Worm (Caenorhabditis elegans) whole organism, L1 larva: ENCODE results near the gene W02B3.7.

Experiments
- C34B4.2 ChIP-seq: sonication (generic microtip); optimal IDR thresholded peaks from 2 replicates; lab custom pipeline; 2017; ENCODE audit warnings: mild to moderate bottlenecking, missing genetic modification characterization, missing compliant biosample characterization
- F16B12.6 ChIP-seq: fragments of 150-350 bp; optimal IDR thresholded peaks from 2 replicates; lab custom pipeline; 2014; ENCODE audit warnings: missing biosample characterization, missing genetic modification characterization
- Y116A8C.19 ChIP-seq: sonication (generic microtip); optimal IDR thresholded peaks from 2 replicates; lab custom pipeline; 2016; ENCODE audit warnings: missing compliant biosample characterization, missing genetic modification characterization, borderline replicate concordance
- aha-1 ChIP-seq: fragments of 150-350 bp; optimal IDR thresholded peaks from 2 replicates; lab custom pipeline; 2014; ENCODE audit warnings: missing biosample characterization, missing genetic modification characterization
- alr-1 ChIP-seq: fragments of 200-800 bp; sonication (Bioruptor generic); optimal IDR thresholded peaks from 2 replicates; lab custom pipeline; 2018; ENCODE audit warnings: borderline replicate concordance, mild to moderate bottlenecking, missing genetic modification characterization, missing compliant biosample characterization
- aly-2 ChIP-seq: fragments of 150-350 bp; optimal IDR thresholded peaks from 2 replicates; lab custom pipeline; 2014; ENCODE audit warnings: missing biosample characterization, missing genetic modification characterization
- ama-1 ChIP-seq: fragments of 150-350 bp; optimal IDR thresholded peaks from 2 replicates; lab custom pipeline; 2014
- blmp-1 ChIP-seq: fragments of 150-350 bp; optimal IDR thresholded peaks from 2 replicates; lab custom pipeline; 2014; ENCODE audit warnings: missing biosample characterization, missing genetic modification characterization
- ceh-63 ChIP-seq: fragments of 200-800 bp; sonication (Bioruptor generic); optimal IDR thresholded peaks from 2 replicates; lab custom pipeline; 2018; ENCODE audit warnings: mild to moderate bottlenecking, missing genetic modification characterization, missing compliant biosample characterization
- ceh-8 ChIP-seq: fragments of 200-800 bp; sonication (Bioruptor generic); optimal IDR thresholded peaks from 2 replicates; lab custom pipeline; 2018; ENCODE audit warnings: mild to moderate bottlenecking, missing genetic modification characterization, moderate library complexity, missing compliant biosample characterization
- ceh-88 ChIP-seq: fragments of 200-800 bp; sonication (Bioruptor generic); IDR thresholded peaks from 2 replicates; pipeline ENCODE4 v1.3.6; 2022; ENCODE audit warnings: missing genetic modification characterization, missing compliant biosample characterization
- ceh-90 ChIP-seq: sonication (generic microtip); optimal IDR thresholded peaks from 2 replicates; lab custom pipeline; 2016; ENCODE audit warnings: missing genetic modification characterization, missing compliant biosample characterization
- dpl-1 ChIP-seq, 3 experiments: fragments of 150-350 bp in 2 of 3; sonication (generic microtip) in 1 of 3; optimal IDR thresholded peaks; 2 replicates each; lab custom pipeline; 2014 to 2017; ENCODE audit warnings: missing biosample characterization in 3 of 3, missing genetic modification characterization in 3 of 3, missing genetic modification reagents in 3 of 3
- dsc-1 ChIP-seq: sonication (generic microtip); optimal IDR thresholded peaks from 2 replicates; lab custom pipeline; 2016; ENCODE audit warnings: mild to moderate bottlenecking, missing genetic modification characterization, missing compliant biosample characterization
- efl-1 ChIP-seq, 4 experiments: fragments of 150-350 bp; optimal IDR thresholded peaks in 3 of 4; peaks in 1 of 4; 1 replicate in 1 of 4; 2 replicates in 3 of 4; lab custom pipeline; 2014; ENCODE audit warnings: missing biosample characterization in 2 of 4, missing genetic modification characterization in 2 of 4, missing genetic modification reagents in 2 of 4
- fkh-8 ChIP-seq: sonication (generic microtip); optimal IDR thresholded peaks from 2 replicates; lab custom pipeline; 2016; ENCODE audit warnings: mild to moderate bottlenecking, missing genetic modification characterization, missing compliant biosample characterization
- hlh-17 ChIP-seq: fragments of 200-800 bp; sonication (Bioruptor generic); optimal IDR thresholded peaks from 2 replicates; lab custom pipeline; 2018; ENCODE audit warnings: missing genetic modification characterization, mild to moderate bottlenecking, missing compliant biosample characterization, moderate library complexity, borderline replicate concordance
- irx-1 ChIP-seq: sonication (generic microtip); optimal IDR thresholded peaks from 2 replicates; lab custom pipeline; 2016; ENCODE audit warnings: missing genetic modification characterization, missing compliant biosample characterization
- isw-1 ChIP-seq: fragments of 200-800 bp; sonication (Bioruptor generic); IDR thresholded peaks from 2 replicates; pipeline ENCODE4 v1.3.6; 2022; ENCODE audit warnings: missing genetic modification characterization, missing compliant biosample characterization
- lin-15B ChIP-seq: fragments of 150-350 bp; sonication (generic microtip); optimal IDR thresholded peaks from 3 replicates; lab custom pipeline; 2014; ENCODE audit warnings: missing biosample characterization, missing genetic modification characterization
- lin-39 ChIP-seq: fragments of 150-350 bp; optimal IDR thresholded peaks from 2 replicates; lab custom pipeline; 2014; ENCODE audit warnings: missing biosample characterization, missing genetic modification reagents, missing genetic modification characterization
- lsy-2 ChIP-seq, 2 experiments: fragments of 150-350 bp; optimal IDR thresholded peaks; 2 replicates each; lab custom pipeline; 2014; ENCODE audit warnings: missing biosample characterization in 2 of 2, missing genetic modification characterization in 2 of 2
- mab-9 ChIP-seq: fragments of 200-800 bp; sonication (Bioruptor generic); IDR thresholded peaks from 2 replicates; pipeline ENCODE4 v1.3.6; 2022; ENCODE audit warnings: missing genetic modification reagents, missing genetic modification characterization, missing compliant biosample characterization
- mdl-1 ChIP-seq, 2 experiments: fragments of 150-350 bp; optimal IDR thresholded peaks; 2 replicates each; lab custom pipeline; 2014 to 2017; ENCODE audit warnings: missing biosample characterization in 2 of 2, missing genetic modification characterization in 2 of 2, inconsistent platforms in 1 of 2
- mef-2 ChIP-seq: fragments of 150-350 bp; optimal IDR thresholded peaks from 2 replicates; lab custom pipeline; 2014; ENCODE audit warnings: missing biosample characterization, missing genetic modification characterization
- mep-1 ChIP-seq: fragments of 150-350 bp; optimal IDR thresholded peaks from 2 replicates; lab custom pipeline; 2014; ENCODE audit warnings: missing biosample characterization, missing genetic modification characterization
- nhr-12 ChIP-seq: sonication (generic microtip); optimal IDR thresholded peaks from 2 replicates; lab custom pipeline; 2017; ENCODE audit warnings: missing biosample characterization, missing genetic modification characterization
- nhr-20 ChIP-seq: sonication (generic microtip); optimal IDR thresholded peaks from 2 replicates; lab custom pipeline; 2016; ENCODE audit warnings: mild to moderate bottlenecking, missing genetic modification characterization, missing compliant biosample characterization
- nhr-237 ChIP-seq: fragments of 150-350 bp; optimal IDR thresholded peaks from 2 replicates; lab custom pipeline; 2014; ENCODE audit warnings: missing biosample characterization, missing genetic modification characterization
- nhr-28 ChIP-seq: fragments of 150-350 bp; optimal IDR thresholded peaks from 2 replicates; lab custom pipeline; 2014; ENCODE audit warnings: missing biosample characterization, missing genetic modification characterization
- nhr-47 ChIP-seq: sonication (generic microtip); optimal IDR thresholded peaks from 2 replicates; lab custom pipeline; 2016; ENCODE audit warnings: mild to moderate bottlenecking, missing genetic modification characterization, moderate library complexity, missing compliant biosample characterization
- nhr-76 ChIP-seq: sonication (generic microtip); optimal IDR thresholded peaks from 2 replicates; lab custom pipeline; 2017; ENCODE audit warnings: missing biosample characterization, missing genetic modification characterization
- nhr-84 ChIP-seq: sonication (generic microtip); optimal IDR thresholded peaks from 2 replicates; lab custom pipeline; 2017; ENCODE audit warnings: missing biosample characterization, missing genetic modification characterization
- nhr-85 ChIP-seq: sonication (generic microtip); peaks from one replicate; lab custom pipeline; 2016; ENCODE audit warnings: missing genetic modification characterization, inconsistent platforms, missing compliant biosample characterization
- nhr-90 ChIP-seq: sonication (generic microtip); optimal IDR thresholded peaks from 2 replicates; lab custom pipeline; 2016; ENCODE audit warnings: mild to moderate bottlenecking, missing genetic modification characterization, missing compliant biosample characterization; ENCODE audit not compliant: poor library complexity
- pag-3 ChIP-seq: sonication (generic microtip); optimal IDR thresholded peaks from 2 replicates; lab custom pipeline; 2017; ENCODE audit warnings: missing genetic modification characterization, mild to moderate bottlenecking, missing compliant biosample characterization, antibody characterized with exemption, borderline replicate concordance; ENCODE audit not compliant: insufficient read depth
- pqm-1 ChIP-seq: sonication (generic microtip); optimal IDR thresholded peaks from 3 replicates; lab custom pipeline; 2017; ENCODE audit warnings: missing biosample characterization, missing genetic modification characterization
- skn-1 ChIP-seq: fragments of 150-350 bp; optimal IDR thresholded peaks from 2 replicates; lab custom pipeline; 2014; ENCODE audit warnings: missing biosample characterization, missing genetic modification characterization
- snu-23 ChIP-seq: sonication (generic microtip); optimal IDR thresholded peaks from 2 replicates; lab custom pipeline; 2016; ENCODE audit warnings: missing genetic modification characterization, missing compliant biosample characterization
- sox-4 ChIP-seq: sonication (generic microtip); optimal IDR thresholded peaks from 2 replicates; lab custom pipeline; 2016; ENCODE audit warnings: missing genetic modification characterization, missing compliant biosample characterization
- sup-37 ChIP-seq: fragments of 200-800 bp; sonication (Bioruptor generic); optimal IDR thresholded peaks from 2 replicates; lab custom pipeline; 2018; ENCODE audit warnings: mild to moderate bottlenecking, missing genetic modification characterization, missing compliant biosample characterization
- swsn-7 ChIP-seq: sonication (generic microtip); optimal IDR thresholded peaks from 2 replicates; lab custom pipeline; 2016; ENCODE audit warnings: missing genetic modification characterization, missing compliant biosample characterization
- tbx-2 ChIP-seq: sonication (generic microtip); optimal IDR thresholded peaks from 2 replicates; lab custom pipeline; 2016; ENCODE audit warnings: missing genetic modification characterization, missing compliant biosample characterization
- tlp-1 ChIP-seq: fragments of 150-350 bp; optimal IDR thresholded peaks from 2 replicates; lab custom pipeline; 2014; ENCODE audit warnings: missing biosample characterization, missing genetic modification characterization
- unc-30 ChIP-seq: sonication (generic microtip); optimal IDR thresholded peaks from 2 replicates; lab custom pipeline; 2017; ENCODE audit warnings: missing biosample characterization, missing genetic modification characterization
- unc-62 ChIP-seq: fragments of 150-350 bp; optimal IDR thresholded peaks from 2 replicates; lab custom pipeline; 2014; ENCODE audit warnings: missing biosample characterization, missing genetic modification reagents, missing genetic modification characterization
- unc-86 ChIP-seq: sonication (generic microtip); optimal IDR thresholded peaks from 2 replicates; lab custom pipeline; 2016; ENCODE audit warnings: missing genetic modification characterization, missing compliant biosample characterization
- zip-4 ChIP-seq: fragments of 200-800 bp; sonication (Bioruptor generic); optimal IDR thresholded peaks from 2 replicates; lab custom pipeline; 2018; ENCODE audit warnings: mild to moderate bottlenecking, missing genetic modification characterization, moderate library complexity, missing compliant biosample characterization

The W02B3.7 gene

ce11 chrIII:644660-645059 is 47.2 kb downstream of the W02B3.7 start:
- TF ChIP-seq efl-1 (optimal IDR thresholded peaks at IDR 0.05; lab: Kevin White, UChicago): no peak
- peak in 1 of 2 experiments; percentile 76 for TF ChIP-seq efl-1 (GFP tag; optimal IDR thresholded peaks at IDR 0.05 in 1 of 2; lab: Kevin White, UChicago)
- no peak for TF ChIP-seq ceh-8 (GFP tag; lab: Kevin White, UChicago)
- no peak for TF ChIP-seq nhr-85 (tag; lab: Kevin White, UChicago)
- TF ChIP-seq sox-4 (tag; lab: Kevin White, UChicago): no peak
- no peak for TF ChIP-seq Y116A8C.19 (tag; lab: Kevin White, UChicago)
- no peak for TF ChIP-seq pqm-1 (tag; lab: Kevin White, UChicago)

DNA sequence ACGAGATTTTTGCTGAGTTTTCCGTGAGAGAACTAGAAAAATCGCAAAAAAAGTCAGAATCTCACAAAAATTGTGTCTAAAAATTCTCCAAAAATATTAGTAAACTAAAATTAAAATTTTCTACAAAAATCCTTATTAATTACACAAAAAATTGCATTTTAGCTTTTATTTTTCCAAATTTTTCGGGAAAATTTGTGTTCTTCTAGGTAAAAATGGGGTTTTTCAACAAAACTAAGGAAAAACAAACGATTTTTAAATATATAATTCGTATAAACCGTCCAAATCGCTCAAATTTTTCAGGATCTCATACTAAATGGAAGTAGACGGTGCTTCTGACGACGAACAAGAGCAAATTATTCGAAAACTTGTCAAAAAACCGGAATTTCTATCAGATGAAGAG is 50.1 kb downstream of the W02B3.7 start, which contains the start of gene W06E11.1:
TSS of gene W06E11.1 (plus strand) at position 301 of the 400 bp plus-strand sequence.
- no peak for TF ChIP-seq pag-3
- no peak for TF ChIP-seq dsc-1
- no peak for TF ChIP-seq nhr-47 (tag; lab: Kevin White, UChicago)
- TF ChIP-seq nhr-84 (tag; lab: Kevin White, UChicago): no peak
- TF ChIP-seq sox-4 (tag; lab: Kevin White, UChicago): no peak
- no peak for TF ChIP-seq skn-1 (tag; lab: Kevin White, UChicago)
- TF ChIP-seq unc-30 (tag; lab: Kevin White, UChicago): no peak
- no peak for TF ChIP-seq ceh-8 (GFP tag; lab: Kevin White, UChicago)
- TF ChIP-seq lin-39 (tag; lab: Kevin White, UChicago): no peak
- no peak for TF ChIP-seq nhr-90 (tag; lab: Kevin White, UChicago)
- TF ChIP-seq swsn-7 (tag; lab: Kevin White, UChicago): no peak
- TF ChIP-seq lin-15B (tag; lab: Kevin White, UChicago): no peak
- TF ChIP-seq zip-4 (GFP tag; lab: Kevin White, UChicago): no peak
- no peak for TF ChIP-seq nhr-76 (tag; lab: Kevin White, UChicago)
- no peak for TF ChIP-seq unc-62
- TF ChIP-seq fkh-8 (tag; lab: Kevin White, UChicago): no peak
- TF ChIP-seq ceh-63: no peak
- TF ChIP-seq blmp-1: no peak
- no peak for TF ChIP-seq mep-1 (tag; lab: Kevin White, UChicago)
- no peak for TF ChIP-seq ama-1 (lab: Kevin White, UChicago)

- TF ChIP-seq unc-30 (tag; lab: Kevin White, UChicago) (no peak), mep-1 (tag; lab: Kevin White, UChicago) (peak; percentile 77), ceh-90 (peak; percentile 66), hlh-17 (GFP tag; lab: Kevin White, UChicago) (no peak), C34B4.2 (no peak), nhr-76 (tag; lab: Kevin White, UChicago) (no peak), mdl-1 (tag; optimal IDR thresholded peaks at IDR 0.05; lab: Kevin White, UChicago) (no peak), mab-9 (peak; percentile 41; the same call in 1 of the 2 replicates), nhr-28 (tag; lab: Kevin White, UChicago) (no peak), dpl-1 (GFP tag; optimal IDR thresholded peaks at IDR 0.05; lab: Kevin White, UChicago) (peak; percentile 28 to 66 (median 54)), F16B12.6 (tag; lab: Kevin White, UChicago) (peak; percentile 33), irx-1 (tag; lab: Kevin White, UChicago) (peak; percentile 77), alr-1 (no peak), unc-62 (no peak), unc-86 (tag; lab: Kevin White, UChicago) (peak; percentile 47), blmp-1 (peak; percentile 18), pag-3 (no peak), mef-2 (tag; lab: Kevin White, UChicago) (no peak), tbx-2 (peak; percentile 77), isw-1 (GFP tag; lab: Robert Waterston, UW) (peak; percentile 82), nhr-237 (peak; percentile 69), sup-37 (GFP tag; lab: Kevin White, UChicago) (no peak), aly-2 (tag; lab: Kevin White, UChicago) (peak; percentile 49), nhr-12 (tag; lab: Kevin White, UChicago) (no peak), tlp-1 (tag; lab: Kevin White, UChicago) (no peak), nhr-20 (tag; lab: Kevin White, UChicago) (peak; percentile 65), lsy-2 (tag; optimal IDR thresholded peaks at IDR 0.05; lab: Kevin White, UChicago) (peak; percentile 61 to 83), aha-1 (no peak), snu-23 (GFP tag; lab: Kevin White, UChicago) (peak; percentile 81), ceh-88 (peak; percentile 83; the same call in 1 of the 2 replicates), nhr-90 (tag; lab: Kevin White, UChicago) (peak; percentile 88)
Measured at ce11 chrIII:640198-640803, 51.5 kb downstream of the W02B3.7 start, which contains the start of the genes tag-266 and tag-267. TSS of gene tag-266 (minus strand) at chrIII:640226. TSS of gene tag-267 (plus strand) at chrIII:640790.
